Fruit fly (Drosophila melanogaster): ENCODE measurements around the gene CG13850.

CG13850 gene

DNA sequence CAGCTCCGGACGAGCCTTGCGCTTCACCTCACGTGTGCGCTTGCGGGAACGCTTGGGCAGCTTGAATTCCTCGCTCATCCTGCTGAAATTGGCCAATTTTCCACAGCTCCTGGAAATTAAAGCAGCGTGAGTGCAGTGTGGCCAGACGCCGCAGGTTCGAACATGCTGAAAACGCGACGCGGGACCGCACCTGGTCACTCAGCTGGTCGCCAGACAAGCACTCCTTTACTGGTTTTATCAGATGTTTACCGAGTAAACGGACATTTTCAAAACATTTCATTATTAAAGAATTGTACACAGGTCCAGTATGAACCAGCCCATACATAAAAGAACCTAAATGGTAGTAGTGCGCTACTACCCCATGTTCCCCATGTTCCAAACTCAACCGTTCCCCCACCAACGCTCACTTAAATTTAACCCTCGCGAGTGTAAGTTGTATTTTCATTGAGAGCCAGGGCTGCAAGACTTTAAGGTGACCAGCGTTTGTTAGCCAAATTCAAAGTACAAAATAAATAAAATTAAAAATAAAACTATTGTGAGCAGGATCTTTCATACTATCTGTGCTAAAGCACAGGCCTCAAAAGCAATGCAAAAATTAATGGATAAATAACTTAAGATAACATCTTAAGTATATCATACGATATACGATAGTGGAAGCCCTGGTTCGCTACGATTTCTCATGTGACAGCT is 48.4 kb downstream of the CG13850 start, which contains the start of the genes JMJD6, CG7071 and Muted:
Gene JMJD6, minus strand, starts transcription at position 154 of the 690 bp plus-strand sequence.
Gene CG7071, plus strand, starts transcription at position 403 of the 690 bp plus-strand sequence.
Gene Muted, plus strand, starts transcription at position 403 of the 690 bp plus-strand sequence.
- TF ChIP-seq Mnt (GFP tag; optimal IDR thresholded peaks at IDR 0.05) (peak; percentile 86), Hr96 (GFP tag; optimal IDR thresholded peaks at IDR 0.05) (peak; percentile 86), CG7045 (GFP tag; optimal IDR thresholded peaks at IDR 0.05) (peak; percentile 90), Clk (GFP tag; optimal IDR thresholded peaks at IDR 0.05) (peak; percentile 90), bab1 (GFP tag; optimal IDR thresholded peaks at IDR 0.05) (peak; percentile 94), CG5204 (GFP tag; optimal IDR thresholded peaks at IDR 0.05) (no peak), cnc (optimal IDR thresholded peaks at IDR 0.05) (no peak), CG1620 (GFP tag; optimal IDR thresholded peaks at IDR 0.05) (peak; percentile 96), CG11617 (GFP tag; optimal IDR thresholded peaks at IDR 0.05) (peak; percentile 91), ovo (GFP tag; optimal IDR thresholded peaks at IDR 0.05) (peak; percentile 84), Crg-1 (GFP tag; optimal IDR thresholded peaks at IDR 0.05) (peak; percentile 88), CG33017 (tag; optimal IDR thresholded peaks at IDR 0.05) (peak; percentile 90), toe (GFP tag; optimal IDR thresholded peaks at IDR 0.05) (peak; percentile 96), cic (GFP tag; optimal IDR thresholded peaks at IDR 0.05) (peak; percentile 80), CG14711 (tag; optimal IDR thresholded peaks at IDR 0.05) (peak; percentile 88), kay (GFP tag; ENCODE audit: borderline replicate concordance) (no peak), pad (GFP tag; optimal IDR thresholded peaks at IDR 0.05) (peak; percentile 84), CG7101 (tag; optimal IDR thresholded peaks at IDR 0.05) (peak; percentile 95), CG12768 (GFP tag; optimal IDR thresholded peaks at IDR 0.05) (peak; percentile 92), tj (GFP tag; optimal IDR thresholded peaks at IDR 0.05) (peak; percentile 78)

DNA sequence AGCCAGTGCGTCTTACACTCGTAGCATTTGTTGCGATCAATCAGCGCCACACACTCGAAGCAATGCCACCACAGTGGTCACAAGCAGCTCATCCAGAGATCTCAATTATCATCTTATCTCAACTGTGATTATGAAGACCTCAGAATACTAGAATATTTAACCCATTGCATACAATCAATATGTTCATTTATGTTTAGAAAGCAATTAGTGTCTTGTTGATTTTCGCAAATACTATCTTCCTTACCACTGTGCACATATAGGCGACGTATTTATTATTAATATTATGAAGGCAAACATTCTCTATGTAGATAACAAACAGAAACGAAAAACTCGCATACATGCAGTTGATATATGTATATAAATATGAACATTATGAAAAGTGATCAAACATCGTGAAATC is 51.9 kb downstream of the CG13850 start:
- peak; percentile 63 for TF ChIP-seq CG11617 (GFP tag; optimal IDR thresholded peaks at IDR 0.05)
- TF ChIP-seq CG7101 (tag; optimal IDR thresholded peaks at IDR 0.05) = peak; percentile 80
- TF ChIP-seq CG12768 (GFP tag; optimal IDR thresholded peaks at IDR 0.05) = peak; percentile 79
- peak; percentile 7 for TF ChIP-seq toe (GFP tag; optimal IDR thresholded peaks at IDR 0.05)
- peak; percentile 30 for TF ChIP-seq pad (GFP tag; optimal IDR thresholded peaks at IDR 0.05)
- peak; percentile 26 for TF ChIP-seq Hr96 (GFP tag; optimal IDR thresholded peaks at IDR 0.05)
- TF ChIP-seq tj (GFP tag; optimal IDR thresholded peaks at IDR 0.05) = peak; percentile 33
- no peak for TF ChIP-seq CG1620 (GFP tag; optimal IDR thresholded peaks at IDR 0.05)
- TF ChIP-seq cnc (optimal IDR thresholded peaks at IDR 0.05) = no peak
- no peak for TF ChIP-seq bab1 (GFP tag; optimal IDR thresholded peaks at IDR 0.05)
- TF ChIP-seq cic (GFP tag; optimal IDR thresholded peaks at IDR 0.05) = peak; percentile 29
- TF ChIP-seq Crg-1 (GFP tag; optimal IDR thresholded peaks at IDR 0.05) = no peak
- peak; percentile 79 for TF ChIP-seq CG33017 (tag; optimal IDR thresholded peaks at IDR 0.05)
- no peak for TF ChIP-seq Clk (GFP tag; optimal IDR thresholded peaks at IDR 0.05)
- TF ChIP-seq kay (GFP tag; ENCODE audit: borderline replicate concordance) = no peak
- TF ChIP-seq CG14711 (tag; optimal IDR thresholded peaks at IDR 0.05) = peak; percentile 76
- peak; percentile 15 for TF ChIP-seq Mnt (GFP tag; optimal IDR thresholded peaks at IDR 0.05)
- TF ChIP-seq CG5204 (GFP tag; optimal IDR thresholded peaks at IDR 0.05) = no peak
- TF ChIP-seq CG7045 (GFP tag; optimal IDR thresholded peaks at IDR 0.05) = peak; percentile 55
- no peak for TF ChIP-seq ovo (GFP tag; optimal IDR thresholded peaks at IDR 0.05)

Data from whole organism, adult.